Fruit fly (Drosophila melanogaster) whole organism, embryonic: ENCODE results near the gene rin.

Experiments used
- Atf3 ChIP-seq: fragments of 200-800 bp; sonication (Bioruptor generic); optimal IDR thresholded peaks from 3 replicates; lab custom pipeline; 2016; ENCODE audit warnings: missing biosample characterization, missing genetic modification characterization
- Gsc ChIP-seq: fragments of 200-800 bp; sonication (Bioruptor generic); IDR thresholded peaks from 2 replicates; pipeline ENCODE4 v1.3.6; 2022; ENCODE audit warnings: missing biosample characterization, missing genetic modification characterization
- Med ChIP-seq: fragments of 200-800 bp; sonication (Bioruptor generic); peaks from one replicate; lab custom pipeline; 2016; ENCODE audit warnings: missing biosample characterization, missing genetic modification characterization, mild to moderate bottlenecking, inconsistent platforms, moderate library complexity
- sens ChIP-seq: fragments of 200-800 bp; sonication (Bioruptor generic); peaks from one replicate; lab custom pipeline; 2016; ENCODE audit warnings: missing biosample characterization, missing genetic modification characterization

rin gene

DNA sequence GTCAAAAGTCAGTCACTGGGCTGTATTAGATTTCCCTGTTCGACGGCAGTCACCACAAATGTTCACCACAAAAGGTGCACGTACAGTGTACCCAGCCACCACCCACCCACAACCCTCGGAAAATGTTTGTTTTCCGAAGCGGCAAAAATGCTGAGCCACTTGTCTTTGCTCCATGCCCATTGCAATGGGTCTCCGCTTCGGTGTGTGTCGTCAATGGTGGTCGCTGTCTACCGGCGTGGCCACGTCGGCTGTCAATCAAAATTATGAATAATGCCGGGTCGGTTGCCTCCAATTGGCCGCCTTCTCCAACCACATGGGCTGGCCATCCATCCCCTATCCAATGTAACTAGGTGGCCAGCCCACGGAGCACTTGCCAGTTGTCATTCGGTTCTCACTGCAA lies 53.4 kb downstream of the rin start, which contains the start of gene ninaB:
Gene ninaB (plus strand): TSS at position 374 of the 400 bp plus-strand sequence.
- TF ChIP-seq Med (GFP tag; lab: Kevin White, UChicago) (peak; percentile 68), Gsc (GFP tag; lab: Robert Waterston, UW) (no peak)

DNA sequence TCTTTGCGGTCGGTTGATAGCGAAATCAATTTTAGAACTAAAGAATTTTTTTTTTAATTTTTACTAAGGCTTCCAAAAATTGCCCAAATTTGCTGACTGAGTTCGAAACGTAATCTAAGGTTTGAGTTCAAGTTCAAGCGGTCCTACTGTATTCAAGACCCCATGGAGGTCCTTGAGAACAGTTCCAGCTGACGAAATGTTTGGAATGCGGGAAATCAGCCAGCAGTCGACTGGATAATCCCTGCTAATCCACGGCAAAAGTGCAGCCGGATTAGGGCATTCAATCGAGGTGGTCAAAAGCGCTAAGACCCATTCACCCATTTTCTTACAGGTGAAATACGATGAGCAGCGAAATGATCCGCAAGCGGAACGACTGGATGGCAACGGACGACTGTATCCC lies 53.9 kb downstream of the rin start, which contains the start of gene f-cup:
Gene f-cup (minus strand): TSS at position 101 of the 400 bp plus-strand sequence.
- peak; percentile 33 for TF ChIP-seq sens (GFP tag; lab: Kevin White, UChicago)
- no peak for TF ChIP-seq Atf3 (GFP tag; lab: Kevin White, UChicago)
